Worm (Caenorhabditis elegans) whole organism, midembryonic: Measurements from ENCODE around the gene F53B2.5.

Experiments used
- T22C8.4 ChIP-seq: fragments of 200-800 bp; sonication (Bioruptor generic); IDR thresholded peaks from 2 replicates; pipeline ENCODE4 v1.3.6; 2022; ENCODE audit warnings: missing genetic modification characterization, missing compliant biosample characterization
- cog-1 ChIP-seq: sonication (generic microtip); optimal IDR thresholded peaks from 2 replicates; lab custom pipeline; 2016; ENCODE audit warnings: missing genetic modification characterization, missing compliant biosample characterization
- flt-1 ChIP-seq: fragments of 200-800 bp; sonication (Bioruptor generic); IDR thresholded peaks from 2 replicates; pipeline ENCODE4 v1.3.6; 2022; ENCODE audit warnings: missing genetic modification characterization, missing compliant biosample characterization
- klf-2 ChIP-seq: fragments of 200-800 bp; sonication (Bioruptor generic); conservative IDR thresholded peaks from 2 replicates; pipeline ENCODE4 v1.3.6; 2022; ENCODE audit warnings: missing genetic modification reagents, missing genetic modification characterization, missing compliant biosample characterization
- med-1 ChIP-seq: sonication (generic microtip); optimal IDR thresholded peaks from 2 replicates; lab custom pipeline; 2017; ENCODE audit warnings: missing genetic modification characterization, mild to moderate bottlenecking, missing compliant biosample characterization, antibody characterized with exemption, missing genetic modification reagents; ENCODE audit not compliant: insufficient read depth
- ref-1 ChIP-seq: fragments of 200-800 bp; sonication (Bioruptor generic); conservative IDR thresholded peaks from 2 replicates; pipeline ENCODE4 v1.3.6; 2022; ENCODE audit warnings: missing genetic modification reagents, missing genetic modification characterization, missing compliant biosample characterization
- tab-1 ChIP-seq: fragments of 200-800 bp; sonication (Bioruptor generic); IDR thresholded peaks from 2 replicates; pipeline ENCODE4 v1.3.6; 2022; ENCODE audit warnings: missing genetic modification characterization, missing compliant biosample characterization
- ztf-23 ChIP-seq: fragments of 200-800 bp; sonication (Bioruptor generic); IDR thresholded peaks from 2 replicates; pipeline ENCODE4 v1.3.6; 2022; ENCODE audit warnings: missing genetic modification reagents, missing genetic modification characterization, missing compliant biosample characterization

- TF ChIP-seq T22C8.4 (GFP tag; lab: Robert Waterston, UW) = no peak
- TF ChIP-seq med-1 (GFP tag; lab: Kevin White, UChicago) = no peak
- TF ChIP-seq cog-1 (tag; lab: Kevin White, UChicago) = no peak
- TF ChIP-seq tab-1 = no peak
- no peak for TF ChIP-seq ref-1 (GFP tag; lab: Robert Waterston, UW)
- no peak for TF ChIP-seq flt-1
- no peak for TF ChIP-seq klf-2
- no peak for TF ChIP-seq ztf-23 (GFP tag; lab: Robert Waterston, UW)
Observed at ce11 chrIV:12490491-12490890, 40.5 kb downstream of the F53B2.5 start, which contains the start of gene him-6.
